Fruit fly (Drosophila melanogaster) whole organism, embryonic: ENCODE measurements around the gene CG31051.

Source experiments
- Adf1 ChIP-seq: fragments of 200-800 bp; sonication (Bioruptor generic); IDR thresholded peaks from 2 replicates; pipeline ENCODE4 v1.3.6; 2022; ENCODE audit warnings: missing biosample characterization, missing genetic modification characterization
- CG11456 ChIP-seq: fragments of 200-800 bp; sonication (Bioruptor generic); IDR thresholded peaks from 3 replicates; pipeline ENCODE4 v1.3.6; 2022; ENCODE audit warnings: missing biosample characterization, missing genetic modification characterization
- CG1603 ChIP-seq: fragments of 200-800 bp; sonication (Bioruptor generic); optimal IDR thresholded peaks from 2 replicates; lab custom pipeline; 2019; ENCODE audit warnings: missing biosample characterization, mild to moderate bottlenecking, missing genetic modification characterization, moderate library complexity
- CG16779 ChIP-seq: fragments of 200-800 bp; sonication (Bioruptor generic); IDR thresholded peaks from 2 replicates; pipeline ENCODE4 v1.3.6; 2022; ENCODE audit warnings: missing biosample characterization, missing genetic modification characterization
- CG2678 ChIP-seq: fragments of 200-800 bp; sonication (Bioruptor generic); optimal IDR thresholded peaks from 3 replicates; lab custom pipeline; 2019; ENCODE audit warnings: missing biosample characterization, mild to moderate bottlenecking, missing genetic modification characterization, moderate library complexity
- CG30020 ChIP-seq: fragments of 200-800 bp; optimal IDR thresholded peaks from 2 replicates; lab custom pipeline; 2019; ENCODE audit warnings: missing biosample characterization, mild to moderate bottlenecking, missing genetic modification characterization, moderate library complexity
- CG34422 ChIP-seq: fragments of 200-800 bp; sonication (Bioruptor generic); IDR thresholded peaks from 3 replicates; pipeline ENCODE4 v1.3.6; 2022; ENCODE audit warnings: missing biosample characterization, missing genetic modification characterization
- CG3838 ChIP-seq: fragments of 200-800 bp; sonication (Bioruptor generic); optimal IDR thresholded peaks from 3 replicates; lab custom pipeline; 2016; ENCODE audit warnings: missing biosample characterization, missing genetic modification characterization
- CG3847 ChIP-seq: fragments of 200-800 bp; sonication (Bioruptor generic); IDR thresholded peaks from 2 replicates; pipeline ENCODE4 v1.3.6; 2022; ENCODE audit warnings: missing biosample characterization, missing genetic modification characterization
- CG5180 ChIP-seq: fragments of 200-800 bp; sonication (Bioruptor generic); optimal IDR thresholded peaks from 3 replicates; lab custom pipeline; 2017; ENCODE audit warnings: missing biosample characterization, missing genetic modification characterization, mild to moderate bottlenecking, moderate library complexity, missing genetic modification reagents
- CG6175 ChIP-seq: fragments of 200-800 bp; sonication (Bioruptor generic); IDR thresholded peaks from 3 replicates; pipeline ENCODE4 v1.3.6; 2022; ENCODE audit warnings: missing biosample characterization, missing genetic modification characterization
- CG8478 ChIP-seq: fragments of >200 bp; optimal IDR thresholded peaks from 2 replicates; lab custom pipeline; 2018
- CG9876 ChIP-seq: fragments of 200-800 bp; sonication (Bioruptor generic); optimal IDR thresholded peaks from 2 replicates; lab custom pipeline; 2016; ENCODE audit warnings: missing biosample characterization, missing genetic modification characterization
- Camta ChIP-seq: fragments of 200-800 bp; sonication (Bioruptor generic); optimal IDR thresholded peaks from 2 replicates; lab custom pipeline; 2016; ENCODE audit warnings: missing biosample characterization, missing genetic modification characterization
- Dip3 ChIP-seq: fragments of 200-800 bp; sonication (Bioruptor generic); optimal IDR thresholded peaks from 3 replicates; lab custom pipeline; 2016; ENCODE audit warnings: missing biosample characterization, missing genetic modification characterization
- E2f1 ChIP-seq: fragments of 200-800 bp; sonication (Bioruptor generic); IDR thresholded peaks from 2 replicates; pipeline ENCODE4 v1.3.6; 2022; ENCODE audit warnings: missing biosample characterization, missing genetic modification characterization
- Ets65A ChIP-seq: fragments of 200-800 bp; sonication (Bioruptor generic); peaks from one replicate; lab custom pipeline; 2016; ENCODE audit warnings: missing biosample characterization, missing genetic modification characterization
- Fer2 ChIP-seq: fragments of 200-800 bp; sonication (Bioruptor generic); optimal IDR thresholded peaks from 2 replicates; lab custom pipeline; 2018; ENCODE audit warnings: missing biosample characterization, mild to moderate bottlenecking, missing genetic modification characterization, moderate library complexity
- Hr3 ChIP-seq: fragments of 200-800 bp; sonication (Bioruptor generic); optimal IDR thresholded peaks from 3 replicates; lab custom pipeline; 2016; ENCODE audit warnings: missing biosample characterization, missing genetic modification characterization
- Lpt ChIP-seq: fragments of >200 bp; optimal IDR thresholded peaks from 2 replicates; lab custom pipeline; 2018; ENCODE audit warnings: missing biosample characterization, missing genetic modification characterization
- Myb ChIP-seq: fragments of 200-800 bp; sonication (Bioruptor generic); optimal IDR thresholded peaks from 2 replicates; lab custom pipeline; 2016; ENCODE audit warnings: missing biosample characterization, missing genetic modification characterization
- YL-1 ChIP-seq: fragments of 200-800 bp; sonication (Bioruptor generic); optimal IDR thresholded peaks from 3 replicates; lab custom pipeline; 2017; ENCODE audit warnings: missing biosample characterization, mild to moderate bottlenecking, missing genetic modification characterization
- abd-A ChIP-seq: fragments of 200-800 bp; sonication (Bioruptor generic); optimal IDR thresholded peaks from 3 replicates; lab custom pipeline; 2019; ENCODE audit warnings: missing biosample characterization, mild to moderate bottlenecking, missing genetic modification characterization, moderate library complexity
- az2 ChIP-seq: fragments of 200-800 bp; sonication (Bioruptor generic); optimal IDR thresholded peaks from 3 replicates; lab custom pipeline; 2016; ENCODE audit warnings: missing biosample characterization, missing genetic modification characterization
- bigmax ChIP-seq: fragments of 200-800 bp; sonication (Bioruptor generic); optimal IDR thresholded peaks from 2 replicates; lab custom pipeline; 2018; ENCODE audit warnings: missing biosample characterization, mild to moderate bottlenecking, missing genetic modification characterization
- cas ChIP-seq: fragments of 200-800 bp; sonication (Bioruptor generic); IDR thresholded peaks from 2 replicates; pipeline ENCODE4 v1.3.6; 2022; ENCODE audit warnings: missing biosample characterization, missing genetic modification characterization
- crp ChIP-seq, 2 experiments: fragments of 200-800 bp; sonication (Bioruptor generic); optimal IDR thresholded peaks; 2 replicates in 1 of 2; 3 replicates in 1 of 2; lab custom pipeline; 2017; ENCODE audit warnings: missing biosample characterization in 2 of 2, missing genetic modification characterization in 2 of 2, mild to moderate bottlenecking in 1 of 2, moderate library complexity in 1 of 2
- dm ChIP-seq: fragments of 200-800 bp; sonication (Bioruptor generic); optimal IDR thresholded peaks from 3 replicates; lab custom pipeline; 2016; ENCODE audit warnings: missing biosample characterization, missing genetic modification characterization
- jigr1 ChIP-seq: fragments of 200-800 bp; sonication (Bioruptor generic); IDR thresholded peaks from 3 replicates; pipeline ENCODE4 v1.3.6; 2022; ENCODE audit warnings: missing biosample characterization, missing genetic modification characterization
- ken ChIP-seq: fragments of 200-800 bp; sonication (Bioruptor generic); IDR thresholded peaks from 3 replicates; pipeline ENCODE4 v1.3.6; 2022; ENCODE audit warnings: missing biosample characterization, missing genetic modification characterization
- kni ChIP-seq: fragments of 200-800 bp; sonication (Bioruptor generic); optimal IDR thresholded peaks from 3 replicates; lab custom pipeline; 2017; ENCODE audit warnings: mild to moderate bottlenecking, missing biosample characterization, missing genetic modification reagents, missing genetic modification characterization
- maf-S ChIP-seq: fragments of 200-800 bp; sonication (Bioruptor generic); optimal IDR thresholded peaks from 2 replicates; lab custom pipeline; 2016; ENCODE audit warnings: missing biosample characterization, missing genetic modification characterization
- nmo ChIP-seq: fragments of 200-800 bp; sonication (Bioruptor generic); optimal IDR thresholded peaks from 2 replicates; lab custom pipeline; 2018; ENCODE audit warnings: missing biosample characterization, mild to moderate bottlenecking, missing genetic modification characterization, moderate library complexity
- p53 ChIP-seq: fragments of 200-800 bp; sonication (Bioruptor generic); optimal IDR thresholded peaks from 2 replicates; lab custom pipeline; 2016; ENCODE audit warnings: missing biosample characterization, missing genetic modification characterization
- sd ChIP-seq: fragments of 200-800 bp; sonication (Bioruptor generic); optimal IDR thresholded peaks from 3 replicates; lab custom pipeline; 2018; ENCODE audit warnings: missing biosample characterization, mild to moderate bottlenecking, missing genetic modification characterization, moderate library complexity
- slou ChIP-seq: fragments of 200-800 bp; sonication (Bioruptor generic); optimal IDR thresholded peaks from 3 replicates; lab custom pipeline; 2016; ENCODE audit warnings: missing biosample characterization, missing genetic modification characterization
- sna ChIP-seq: fragments of 200-800 bp; sonication (Bioruptor generic); IDR thresholded peaks from 2 replicates; pipeline ENCODE4 v1.3.6; 2022; ENCODE audit warnings: missing biosample characterization, missing genetic modification characterization; ENCODE audit not compliant: partially characterized antibody
- sug ChIP-seq: fragments of 200-800 bp; optimal IDR thresholded peaks from 2 replicates; lab custom pipeline; 2019; ENCODE audit warnings: missing biosample characterization, mild to moderate bottlenecking, missing genetic modification characterization, moderate library complexity
- trem ChIP-seq: fragments of 200-800 bp; optimal IDR thresholded peaks from 3 replicates; lab custom pipeline; 2019; ENCODE audit warnings: missing biosample characterization, mild to moderate bottlenecking, missing genetic modification characterization, moderate library complexity
- twi ChIP-seq: fragments of 200-800 bp; optimal IDR thresholded peaks from 2 replicates; lab custom pipeline; 2019; ENCODE audit warnings: missing biosample characterization, mild to moderate bottlenecking, missing genetic modification characterization, moderate library complexity

Gene CG31051

DNA sequence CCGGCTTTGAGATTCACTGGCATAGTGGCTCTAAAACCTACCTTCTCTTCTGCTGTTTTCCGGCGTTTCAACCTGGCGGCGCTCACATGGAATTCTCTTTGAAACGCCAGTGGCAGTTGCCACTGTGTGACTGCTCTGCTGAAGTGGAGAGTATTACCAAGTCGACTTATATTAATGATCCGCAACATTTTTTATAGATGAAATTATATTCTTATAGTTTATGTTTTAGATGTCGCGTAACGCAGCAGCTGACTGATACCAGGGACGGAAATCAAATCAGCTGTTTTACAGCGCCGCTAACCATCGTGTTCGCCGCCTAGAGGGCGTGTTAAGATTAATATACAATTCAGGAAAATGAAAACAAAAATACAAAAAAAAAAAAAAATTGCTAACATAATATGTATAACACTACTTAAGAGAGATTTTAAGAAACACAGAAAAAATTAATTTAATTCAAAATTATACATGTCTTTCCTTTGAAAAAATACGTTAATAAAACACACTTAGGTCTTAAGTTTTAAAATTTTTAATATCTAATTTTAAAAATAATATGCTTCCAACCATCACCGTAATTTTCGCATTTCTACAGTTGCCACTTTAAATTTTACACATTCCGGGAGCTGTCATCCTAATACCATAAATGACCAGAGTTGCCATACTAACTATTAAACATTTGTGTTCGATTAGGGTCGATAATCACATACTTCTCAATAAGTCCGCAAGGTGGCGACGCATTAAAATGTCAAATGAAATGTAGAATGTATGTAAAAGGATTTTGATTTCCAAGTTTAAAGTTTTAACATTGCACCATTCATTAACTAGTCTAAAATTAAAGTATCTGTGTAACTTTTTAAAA lies 24.5 kb upstream of the CG31051 start, which contains the start of gene mIF2 (continued):
- peak; percentile 99 to 100 for TF ChIP-seq crp (GFP tag; optimal IDR thresholded peaks at IDR 0.05; lab: Kevin White, UChicago)
- peak; percentile 45; the same call in 1 of the 2 replicates for TF ChIP-seq CG3847 (GFP tag; lab: Robert Waterston, UW)
- TF ChIP-seq trem (tag; lab: Kevin White, UChicago): peak; percentile 62
- peak; percentile 19 for TF ChIP-seq Hr3 (GFP tag; lab: Kevin White, UChicago)
- TF ChIP-seq az2 (GFP tag; lab: Kevin White, UChicago): peak; percentile 15
- TF ChIP-seq CG1603 (tag; lab: Kevin White, UChicago): peak; percentile 66
- no peak for TF ChIP-seq Lpt (GFP tag; lab: Kevin White, UChicago)
- peak; percentile 51 for TF ChIP-seq abd-A (tag; lab: Kevin White, UChicago)
- TF ChIP-seq bigmax (GFP tag; lab: Kevin White, UChicago): no peak
- TF ChIP-seq kni: no peak
- TF ChIP-seq nmo (GFP tag; lab: Kevin White, UChicago): peak; percentile 26
- peak; percentile 91; the same call in 2 of the 3 replicates for TF ChIP-seq jigr1
- TF ChIP-seq slou (GFP tag; lab: Kevin White, UChicago): peak; percentile 17
- peak; percentile 4 for TF ChIP-seq CG2678 (tag; lab: Kevin White, UChicago)
- peak; percentile 34 for TF ChIP-seq Myb (GFP tag; lab: Kevin White, UChicago)
- TF ChIP-seq Adf1: no peak
- TF ChIP-seq E2f1 (GFP tag; lab: Robert Waterston, UW): 0 out of 2 replicates have a peak, but pooled peaks have one; percentile 18
- peak; percentile 84 for TF ChIP-seq sd (tag; lab: Kevin White, UChicago)
- TF ChIP-seq CG5180 (GFP tag; lab: Kevin White, UChicago): no peak
- peak; percentile 68; the same call in 2 of the 3 replicates for TF ChIP-seq CG34422
- no peak for TF ChIP-seq CG11456 (GFP tag; lab: Robert Waterston, UW)
- TF ChIP-seq Dip3 (GFP tag; lab: Kevin White, UChicago): no peak

DNA sequence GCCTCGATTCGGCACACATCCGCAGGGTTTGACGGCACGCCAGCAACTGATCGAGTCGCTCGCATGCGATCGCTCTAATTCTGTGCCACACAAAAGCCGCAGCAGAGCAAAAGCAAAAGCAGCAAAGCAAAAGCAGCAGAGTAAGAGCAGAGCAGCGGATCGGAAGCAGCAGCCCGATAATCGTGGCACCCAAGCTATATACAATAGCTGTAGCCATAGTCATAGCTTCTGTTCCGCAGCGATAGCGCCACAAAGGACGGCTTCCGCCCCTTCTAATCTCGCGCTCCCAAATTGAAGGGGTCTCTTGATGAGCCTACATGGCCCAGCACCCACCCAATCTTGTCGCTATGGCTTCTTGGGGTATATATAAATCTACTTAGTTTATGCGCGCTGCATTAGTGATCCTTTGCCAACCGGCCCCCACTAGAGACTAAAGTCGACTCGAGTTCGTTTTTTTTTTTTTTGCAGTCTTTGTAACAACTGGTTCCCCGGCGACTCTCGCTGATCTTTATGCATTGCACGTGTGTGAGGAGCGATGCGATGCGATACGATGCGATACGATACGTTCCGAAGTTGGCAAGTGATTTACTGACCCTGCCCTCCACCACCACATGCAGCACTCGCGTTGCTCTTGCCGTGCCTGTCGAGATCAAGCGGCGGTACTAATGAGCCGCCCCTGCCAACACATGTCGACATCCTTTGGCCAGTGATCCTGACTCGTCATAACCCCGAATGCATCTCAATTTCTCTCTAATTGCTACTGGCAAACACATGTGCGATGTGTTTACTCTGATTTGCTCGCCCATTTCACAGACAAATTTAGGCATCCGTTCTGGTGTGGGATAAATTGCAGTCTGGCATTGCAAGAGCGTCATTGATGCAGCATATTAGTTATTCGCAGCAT lies 20.2 kb upstream of the CG31051 start, which contains the start of gene Ppn:
Gene Ppn (minus strand): TSS at position 51 of the 904 bp plus-strand sequence.
- TF ChIP-seq CG8478 (peak; percentile 13), dm (no peak), maf-S (GFP tag; lab: Kevin White, UChicago) (no peak), CG6175 (GFP tag; lab: Robert Waterston, UW) (0 out of 3 replicates have a peak, but pooled peaks have one; percentile 3), cas (GFP tag; lab: Robert Waterston, UW) (no peak), p53 (GFP tag; lab: Kevin White, UChicago) (no peak), CG3838 (GFP tag; lab: Kevin White, UChicago) (no peak), CG9876 (no peak), twi (tag; lab: Kevin White, UChicago) (peak; percentile 98), sna (no peak), CG16779 (0 out of 2 replicates have a peak, but pooled peaks have one; percentile 20), ken (GFP tag; lab: Robert Waterston, UW) (0 out of 3 replicates have a peak, but pooled peaks have one; percentile 9), Camta (no peak), Fer2 (no peak), YL-1 (GFP tag; lab: Kevin White, UChicago) (no peak), sug (tag; lab: Kevin White, UChicago) (no peak), Ets65A (GFP tag; lab: Kevin White, UChicago) (peak; percentile 73), CG30020 (tag; lab: Kevin White, UChicago) (no peak)
